Fruit fly (Drosophila melanogaster): ENCODE data around the gene Bsg.

- TF ChIP-seq CrebA (GFP tag; optimal IDR thresholded peaks at IDR 0.05; ENCODE audit: borderline replicate concordance) (no peak), Hr78 (GFP tag; optimal IDR thresholded peaks at IDR 0.05) (no peak), usp (GFP tag; optimal IDR thresholded peaks at IDR 0.05) (no peak), OdsH (GFP tag; optimal IDR thresholded peaks at IDR 0.05) (no peak), GATAd (GFP tag; optimal IDR thresholded peaks at IDR 0.05) (no peak), foxo (GFP tag; optimal IDR thresholded peaks at IDR 0.05) (no peak), dmrt93B (GFP tag; optimal IDR thresholded peaks at IDR 0.05) (no peak), CG32264 (GFP tag; optimal IDR thresholded peaks at IDR 0.05) (no peak), jim (GFP tag; optimal IDR thresholded peaks at IDR 0.05) (no peak)
These were observed 78.7 kb downstream of the Bsg start for dm6 chr2L:8161994-8162306.

Data from whole organism, wandering third instar larva.